Fruit fly (Drosophila melanogaster): ENCODE results near the gene CG33189.

The CG33189 gene

DNA sequence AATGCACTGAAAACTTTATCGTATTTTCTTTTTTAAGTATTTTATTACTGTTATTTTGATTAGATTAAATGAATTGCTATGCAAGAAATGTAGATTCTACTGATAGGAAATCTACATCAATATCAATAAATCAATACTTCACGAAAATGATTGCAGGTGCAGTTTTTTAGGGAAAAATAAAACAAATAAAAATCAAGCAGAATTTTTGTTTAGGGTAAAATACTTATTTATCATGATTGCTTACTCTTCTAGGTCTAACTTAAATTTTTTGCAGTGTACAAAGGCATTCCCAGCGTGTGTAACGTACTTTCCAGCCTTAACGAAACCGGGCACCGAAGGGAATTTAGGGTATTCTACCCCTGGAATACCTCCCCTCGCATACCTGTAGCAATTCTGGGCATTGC, 27.9 kb upstream of the CG33189 start:
- TF ChIP-seq CTCF (optimal IDR thresholded peaks at IDR 0.05) (no peak), CG8478 (optimal IDR thresholded peaks at IDR 0.05) (no peak)

DNA sequence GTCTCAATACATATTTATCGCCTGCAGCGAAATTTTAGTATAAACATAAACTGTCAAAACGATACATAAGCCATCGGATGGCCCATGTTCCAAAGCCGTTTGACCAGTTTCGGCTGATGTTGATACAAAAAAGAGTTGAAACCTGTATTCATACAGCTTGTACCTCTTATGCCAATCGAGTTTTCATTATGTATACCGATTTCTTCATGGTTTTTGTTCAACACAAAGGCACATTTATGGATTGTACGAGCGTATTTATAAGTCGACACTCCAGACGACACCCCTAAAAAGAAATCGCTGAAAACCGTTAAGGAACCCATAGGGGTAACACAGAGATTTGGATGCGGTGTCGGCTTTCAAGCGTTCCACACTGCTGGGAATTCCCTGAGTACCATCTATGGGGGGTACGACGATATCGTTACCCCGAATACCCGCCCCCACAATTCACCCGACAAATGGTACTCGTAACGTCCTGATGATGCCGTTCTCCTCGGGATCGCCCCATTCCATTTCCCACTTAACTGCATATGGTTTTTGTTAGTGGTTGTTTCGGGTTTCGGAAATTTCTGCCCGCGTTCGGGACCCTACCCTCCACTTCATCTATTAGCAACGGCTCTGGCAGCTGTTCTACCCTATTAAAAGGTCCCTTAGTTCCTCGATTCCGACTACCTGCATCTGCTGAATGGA, 27.4 kb upstream of the CG33189 start:
- TF ChIP-seq CTCF (optimal IDR thresholded peaks at IDR 0.05) = no peak
- no peak for TF ChIP-seq CG8478 (optimal IDR thresholded peaks at IDR 0.05)

DNA sequence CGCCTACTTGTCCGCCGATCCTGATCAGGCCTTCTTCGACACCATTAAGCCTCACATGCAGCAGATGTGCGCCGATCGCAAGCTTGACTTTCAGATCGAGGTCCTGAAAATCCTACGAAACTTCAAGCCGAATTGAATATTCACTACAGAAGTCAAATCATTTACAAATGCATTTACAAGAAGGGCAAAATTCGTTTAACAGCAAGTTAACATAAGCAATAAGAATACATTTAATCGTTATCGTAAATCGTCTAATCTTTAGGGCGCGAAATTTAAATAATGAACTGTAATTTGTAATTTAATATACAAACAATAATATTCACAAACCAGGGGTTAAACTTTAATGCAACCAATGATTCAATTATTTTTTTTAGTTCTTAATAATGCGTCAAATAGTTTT, 26.5 kb upstream of the CG33189 start:
- no peak for TF ChIP-seq CTCF (optimal IDR thresholded peaks at IDR 0.05)
- no peak for TF ChIP-seq CG8478 (optimal IDR thresholded peaks at IDR 0.05)

DNA sequence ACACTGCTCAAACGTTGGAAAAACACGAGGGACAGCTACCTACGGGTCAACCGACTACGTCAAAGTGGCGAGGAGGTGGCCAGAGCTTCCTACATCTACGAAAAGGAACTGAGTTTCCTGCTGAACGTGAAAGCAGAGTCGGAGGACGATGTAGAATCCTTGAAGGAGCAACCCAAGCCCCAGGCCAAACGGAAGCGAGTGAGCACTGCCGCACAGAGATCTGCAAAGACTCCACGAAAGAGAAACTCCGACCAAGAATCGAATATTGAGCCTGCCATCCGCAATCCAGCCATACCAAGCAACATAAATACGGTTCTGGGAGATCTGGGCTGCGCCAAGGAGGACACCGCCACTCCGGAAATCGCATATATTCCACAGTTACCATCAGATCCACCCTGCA, 26.0 kb upstream of the CG33189 start:
- no peak for TF ChIP-seq CG8478 (optimal IDR thresholded peaks at IDR 0.05)
- TF ChIP-seq CTCF (optimal IDR thresholded peaks at IDR 0.05) = no peak

DNA sequence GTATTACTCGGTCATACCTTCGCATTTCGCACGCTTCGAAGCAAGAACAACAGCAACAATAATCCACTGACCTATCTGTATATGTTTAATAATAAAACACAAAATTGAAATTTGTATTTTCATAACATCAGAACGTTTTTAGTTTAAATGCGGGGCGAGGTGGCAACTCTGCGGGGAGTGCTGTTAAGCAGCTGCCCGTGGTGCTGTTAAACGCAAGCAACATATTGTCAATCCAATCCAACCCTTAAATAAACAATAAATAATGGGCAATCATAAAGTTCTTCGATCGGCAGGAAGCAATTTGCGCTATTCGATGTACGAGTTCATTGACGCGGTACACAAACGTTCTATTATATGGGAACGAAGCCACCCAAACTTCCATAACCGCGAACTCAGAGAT, 25.5 kb upstream of the CG33189 start, which contains the start of gene hng2:
Gene hng2, plus strand, starts transcription at position 219 of the 400 bp plus-strand sequence.
- no peak for TF ChIP-seq CTCF (optimal IDR thresholded peaks at IDR 0.05)
- TF ChIP-seq CG8478 (optimal IDR thresholded peaks at IDR 0.05) = no peak

DNA sequence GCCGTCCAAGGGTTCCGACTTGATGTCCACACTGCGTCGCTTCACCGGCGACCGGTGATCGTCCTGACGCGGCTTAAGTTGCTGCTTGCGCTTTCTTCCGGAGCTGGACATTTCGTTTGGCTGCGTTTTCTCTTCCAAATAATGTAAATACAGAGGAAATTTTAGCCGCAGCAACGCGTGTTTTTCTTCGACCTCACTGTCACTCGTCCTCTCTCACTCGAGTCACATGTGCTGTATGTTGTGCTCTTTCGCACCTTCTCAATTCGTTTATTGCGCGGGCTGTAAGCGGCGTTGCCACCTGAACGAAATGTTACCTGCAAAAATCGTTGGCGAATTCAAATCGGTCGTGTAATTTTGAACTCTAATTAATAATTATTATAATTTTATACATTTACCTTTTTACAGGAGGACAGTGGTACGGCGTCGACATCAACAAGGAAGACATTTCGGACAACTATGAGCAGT, 24.8 kb upstream of the CG33189 start, which contains the start of gene CG9839:
Gene CG9839, minus strand, starts transcription at position 415 of the 465 bp plus-strand sequence.
- TF ChIP-seq CTCF (optimal IDR thresholded peaks at IDR 0.05) (peak in 1 of 2 experiments; percentile 26), CG8478 (optimal IDR thresholded peaks at IDR 0.05) (no peak)

DNA sequence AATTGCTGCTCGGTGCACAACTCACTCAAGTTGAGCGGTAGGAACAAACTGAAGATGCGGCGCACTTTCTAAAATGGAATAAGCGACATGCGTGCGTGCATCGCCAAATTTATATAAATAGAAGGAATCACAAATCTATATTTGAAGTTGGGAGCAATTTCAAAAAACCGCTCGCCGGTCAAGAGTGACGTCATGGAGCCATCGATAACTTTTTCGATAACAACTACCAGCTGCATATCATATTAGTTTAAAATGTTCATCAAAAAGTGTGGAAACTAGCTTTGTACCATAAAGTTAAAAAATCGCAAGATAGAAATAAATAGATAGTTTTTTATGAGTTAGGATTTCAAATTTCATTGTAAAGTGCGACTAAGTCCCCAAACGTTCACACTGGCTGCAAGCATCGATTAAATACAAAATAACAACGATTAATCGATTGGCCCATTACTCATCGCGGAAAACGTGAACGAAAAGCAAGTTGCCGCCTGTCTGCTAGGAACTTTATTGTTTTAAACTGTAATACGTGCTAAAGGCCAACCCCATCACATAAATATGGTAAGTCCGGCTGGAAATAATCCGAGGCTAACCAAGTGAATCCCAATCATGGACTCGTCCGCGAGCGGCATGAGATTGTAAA, 20.7 kb upstream of the CG33189 start, which contains the start of the genes Pif1A, Pif1B and CCT7:
Gene Pif1A, minus strand, starts transcription at position 51 of the 637 bp plus-strand sequence.
Gene Pif1B, minus strand, starts transcription at position 51 of the 637 bp plus-strand sequence.
Gene CCT7, plus strand, starts transcription at position 439 of the 637 bp plus-strand sequence.
- TF ChIP-seq CG8478 (optimal IDR thresholded peaks at IDR 0.05) (no peak), CTCF (optimal IDR thresholded peaks at IDR 0.05) (no peak)

DNA sequence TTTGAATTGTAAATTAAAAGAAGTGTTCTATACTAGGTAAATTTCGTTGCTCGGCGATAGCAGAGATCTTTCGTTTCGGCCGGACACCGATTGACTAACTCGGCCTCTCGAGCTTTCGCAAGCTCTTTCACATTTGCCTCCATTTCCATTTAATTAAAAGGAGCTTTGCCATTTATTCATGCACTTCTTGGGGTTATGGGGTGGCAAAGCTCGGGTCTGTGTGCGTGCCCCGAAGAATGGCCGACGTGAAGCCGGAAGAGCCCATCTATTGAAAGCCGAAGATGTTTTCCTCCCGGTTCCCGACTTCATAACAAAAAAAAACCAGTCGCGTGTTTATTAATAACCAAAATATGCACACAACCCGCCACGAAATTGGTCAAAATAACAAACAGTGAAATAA, 19.3 kb upstream of the CG33189 start:
- TF ChIP-seq CTCF (optimal IDR thresholded peaks at IDR 0.05) = no peak
- TF ChIP-seq CG8478 (optimal IDR thresholded peaks at IDR 0.05) = no peak

DNA sequence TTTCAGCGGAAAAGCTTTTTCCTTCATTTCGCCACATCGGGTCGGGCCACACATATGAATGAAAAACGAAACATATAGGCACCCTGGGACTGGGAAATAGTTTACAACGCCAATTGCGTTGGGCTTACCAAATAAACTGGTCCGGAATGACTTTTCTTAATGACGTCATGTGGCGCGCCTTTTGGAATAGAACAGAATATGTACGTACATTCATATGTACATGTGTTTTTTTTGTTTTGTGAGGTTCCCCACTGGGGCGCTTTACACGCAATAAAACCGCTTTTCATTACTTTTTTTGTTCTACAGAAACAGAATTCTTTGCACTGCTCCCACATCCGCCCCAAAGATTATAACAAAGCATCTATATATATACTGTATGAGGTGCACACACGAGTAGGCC, 17.7 kb upstream of the CG33189 start:
- no peak for TF ChIP-seq CTCF (optimal IDR thresholded peaks at IDR 0.05)
- TF ChIP-seq CG8478 (optimal IDR thresholded peaks at IDR 0.05) = no peak

DNA sequence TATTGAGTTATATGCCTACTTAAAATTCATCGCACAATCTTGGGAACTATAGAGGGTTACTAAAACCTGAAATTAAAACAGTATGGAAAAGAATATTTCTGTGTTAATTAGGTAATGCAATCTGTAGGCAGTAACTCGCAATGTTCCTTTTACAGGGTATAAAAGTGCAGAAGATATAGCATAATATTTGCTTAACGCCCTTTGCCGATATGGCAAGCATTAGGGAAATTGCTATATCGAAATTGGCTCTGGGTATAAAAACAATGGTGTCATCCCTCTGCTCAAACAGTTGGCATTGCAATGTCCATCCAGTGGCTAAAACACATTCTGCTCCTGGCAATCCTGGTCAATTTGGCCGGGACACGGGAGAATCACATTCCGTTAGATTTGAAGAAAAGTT, 13.8 kb upstream of the CG33189 start, which contains the start of gene Ir85a:
Gene Ir85a, plus strand, starts transcription at position 301 of the 400 bp plus-strand sequence.
- no peak for TF ChIP-seq CTCF (optimal IDR thresholded peaks at IDR 0.05)
- TF ChIP-seq CG8478 (optimal IDR thresholded peaks at IDR 0.05) = no peak

DNA sequence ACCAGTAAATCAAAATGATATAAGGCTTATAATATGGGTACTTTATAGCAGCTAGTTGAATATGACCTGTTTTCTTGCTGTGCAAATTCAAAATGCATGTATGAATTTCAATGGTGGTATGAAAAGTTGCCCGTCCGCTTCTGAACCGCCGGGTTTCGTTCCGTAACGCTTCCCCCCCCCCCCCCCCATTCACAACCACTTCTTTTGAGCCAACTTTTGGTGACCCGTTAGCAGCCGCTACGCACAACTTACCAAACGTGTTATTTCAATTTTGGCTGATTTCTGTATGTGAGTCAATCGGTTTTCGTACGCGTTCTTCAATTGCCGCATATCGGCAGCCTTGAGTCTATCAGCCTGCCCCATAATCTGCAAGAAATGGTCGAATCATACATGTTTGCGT, 13.1 kb upstream of the CG33189 start:
- TF ChIP-seq CG8478 (optimal IDR thresholded peaks at IDR 0.05) (no peak), CTCF (optimal IDR thresholded peaks at IDR 0.05) (no peak)

DNA sequence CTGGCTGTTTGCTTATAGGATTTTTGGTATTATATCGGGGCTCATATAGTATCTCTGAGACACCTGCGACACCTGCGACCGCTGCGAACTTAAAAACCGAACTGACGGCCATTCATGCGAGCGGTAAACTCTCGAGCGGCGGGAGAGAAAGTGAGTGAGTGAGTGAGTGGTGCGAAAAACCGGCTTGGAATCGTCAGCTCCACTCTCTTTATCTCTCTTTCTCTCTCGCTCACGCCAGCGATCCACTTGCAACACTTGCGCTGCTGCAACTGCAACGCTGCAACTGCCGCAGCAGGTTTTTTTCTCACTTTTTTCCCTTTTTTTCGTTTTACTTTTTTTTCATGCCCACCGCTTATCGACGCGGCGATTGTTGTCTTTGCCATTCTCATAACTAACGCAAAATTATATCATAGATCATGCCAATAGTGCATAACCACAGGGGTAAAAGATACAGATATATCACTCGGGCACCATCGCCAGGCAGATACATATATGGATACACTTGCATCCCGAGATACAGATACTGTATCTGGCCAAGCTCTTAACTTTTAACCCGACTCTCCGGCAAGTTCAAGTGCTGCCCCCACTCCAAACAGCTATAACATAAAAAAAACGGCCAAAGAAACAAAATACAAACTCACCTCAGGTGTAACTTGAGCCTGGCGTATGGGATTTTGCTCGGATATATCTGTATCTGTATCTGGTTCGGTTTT, 12.0 kb upstream of the CG33189 start:
- TF ChIP-seq CTCF (optimal IDR thresholded peaks at IDR 0.05) (no peak), CG8478 (optimal IDR thresholded peaks at IDR 0.05) (no peak)

DNA sequence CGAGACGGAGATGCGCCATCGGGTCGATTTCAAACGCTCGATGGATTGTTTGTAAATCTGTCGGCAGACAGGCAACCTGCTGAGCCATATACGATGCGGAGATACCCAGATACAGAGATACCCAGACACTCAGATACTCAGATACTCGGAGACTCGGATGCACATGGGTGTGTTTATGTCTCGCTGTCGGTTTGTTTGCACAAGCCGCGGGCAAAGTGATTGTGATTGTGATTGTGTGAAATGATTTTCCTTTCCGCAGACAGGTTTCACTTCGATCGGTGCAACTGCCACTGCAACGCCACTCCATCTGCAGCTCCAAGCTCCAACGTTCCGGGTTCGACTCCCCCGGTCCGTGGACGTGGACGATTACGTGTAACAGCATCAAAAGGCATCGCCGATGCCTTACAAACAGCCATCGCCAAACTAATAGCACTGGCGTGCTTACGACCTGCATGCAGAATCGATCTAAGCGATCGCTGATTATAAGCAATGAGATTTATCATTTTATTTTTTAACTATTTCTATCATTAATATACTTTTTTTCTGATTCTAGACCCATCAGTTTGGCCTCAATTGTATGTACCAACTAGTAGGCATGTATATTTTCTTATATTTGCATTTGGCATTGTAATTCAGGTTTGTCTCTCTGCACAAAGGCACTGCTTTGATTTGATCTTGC, 8.3 kb upstream of the CG33189 start:
- TF ChIP-seq CG8478 (optimal IDR thresholded peaks at IDR 0.05) (no peak), CTCF (optimal IDR thresholded peaks at IDR 0.05) (no peak)

DNA sequence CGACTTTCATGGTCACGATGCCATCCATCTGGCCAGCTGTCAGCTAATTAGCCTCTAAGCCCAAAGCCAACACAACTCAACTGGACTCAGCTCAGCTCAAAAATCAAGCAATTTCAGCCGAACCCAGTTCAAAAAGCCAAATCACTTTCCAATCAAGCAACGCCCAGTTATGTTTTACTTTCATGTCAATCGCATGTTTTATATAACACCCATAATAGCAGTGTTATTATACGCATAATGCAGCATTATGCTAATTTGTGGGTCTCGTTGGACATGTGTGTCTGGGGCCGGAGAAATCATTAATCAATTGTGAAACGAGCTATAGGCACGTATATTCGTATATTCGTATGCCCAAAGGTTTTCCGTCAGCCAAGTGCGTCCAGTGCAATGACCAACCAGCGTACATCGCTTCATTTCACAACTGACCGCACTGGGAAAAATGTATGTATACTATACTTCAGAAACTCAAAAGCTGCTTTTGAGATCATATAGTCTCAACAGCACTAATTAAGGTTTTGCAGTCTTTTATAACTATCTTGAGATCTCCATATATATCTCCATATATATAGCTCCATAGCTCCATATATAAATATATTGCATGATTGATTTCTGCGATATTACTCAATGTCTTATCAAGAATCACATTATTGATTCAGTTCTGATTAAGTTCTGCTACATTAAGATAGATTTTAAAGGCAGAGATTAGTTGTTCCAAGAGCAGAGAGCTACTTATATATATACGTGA, 7.1 kb upstream of the CG33189 start:
- no peak for TF ChIP-seq CTCF (optimal IDR thresholded peaks at IDR 0.05)
- TF ChIP-seq CG8478 (optimal IDR thresholded peaks at IDR 0.05) = no peak
